Fruit fly (Drosophila melanogaster) whole organism, embryonic: Measurements from ENCODE around the gene CG13108.

Source experiments
- Abd-B ChIP-seq: fragments of 200-800 bp; sonication (Bioruptor generic); optimal IDR thresholded peaks from 2 replicates; lab custom pipeline; 2018; ENCODE audit warnings: missing biosample characterization, mild to moderate bottlenecking, missing genetic modification characterization, moderate library complexity
- Atf-2 ChIP-seq: fragments of 200-800 bp; sonication (Bioruptor generic); optimal IDR thresholded peaks from 2 replicates; lab custom pipeline; 2016; ENCODE audit warnings: missing biosample characterization, missing genetic modification characterization
- Atf6 ChIP-seq: fragments of 200-800 bp; sonication (Bioruptor generic); IDR thresholded peaks from 2 replicates; pipeline ENCODE4 v1.3.6; 2022; ENCODE audit warnings: missing biosample characterization, missing genetic modification characterization
- CG12769 ChIP-seq: fragments of 200-800 bp; sonication (Bioruptor generic); optimal IDR thresholded peaks from 2 replicates; lab custom pipeline; 2019; ENCODE audit warnings: missing biosample characterization, mild to moderate bottlenecking, missing genetic modification characterization, moderate library complexity
- CG13775 ChIP-seq: fragments of 200-800 bp; sonication (Bioruptor generic); optimal IDR thresholded peaks from 3 replicates; lab custom pipeline; 2017; ENCODE audit warnings: missing biosample characterization, mild to moderate bottlenecking, missing genetic modification characterization
- CG15479 ChIP-seq: fragments of 200-800 bp; sonication (Bioruptor generic); optimal IDR thresholded peaks from 3 replicates; lab custom pipeline; 2019; ENCODE audit warnings: missing biosample characterization, mild to moderate bottlenecking, missing genetic modification characterization, moderate library complexity
- CG17328 ChIP-seq: fragments of 200-800 bp; sonication (Bioruptor generic); IDR thresholded peaks from 2 replicates; pipeline ENCODE4 v1.3.6; 2022; ENCODE audit warnings: missing biosample characterization, missing genetic modification characterization
- CG1832 ChIP-seq: fragments of 200-800 bp; sonication (Bioruptor generic); optimal IDR thresholded peaks from 2 replicates; lab custom pipeline; 2017; ENCODE audit warnings: missing biosample characterization, mild to moderate bottlenecking, missing genetic modification characterization, inconsistent platforms
- CG30020 ChIP-seq: fragments of 200-800 bp; optimal IDR thresholded peaks from 2 replicates; lab custom pipeline; 2019; ENCODE audit warnings: missing biosample characterization, mild to moderate bottlenecking, missing genetic modification characterization, moderate library complexity
- CG32767 ChIP-seq: fragments of 200-800 bp; sonication (Bioruptor generic); IDR thresholded peaks from 2 replicates; pipeline ENCODE4 v1.3.6; 2022; ENCODE audit warnings: missing biosample characterization, missing genetic modification characterization
- CG3726 ChIP-seq: fragments of 200-800 bp; sonication (Bioruptor generic); IDR thresholded peaks from 3 replicates; pipeline ENCODE4, ENCODE4 v1.3.6; 2022; ENCODE audit warnings: missing biosample characterization, missing genetic modification characterization
- CG3995 ChIP-seq: fragments of 200-800 bp; sonication (Bioruptor generic); optimal IDR thresholded peaks from 3 replicates; lab custom pipeline; 2016; ENCODE audit warnings: missing biosample characterization, missing genetic modification characterization
- CG4328 ChIP-seq: fragments of 200-800 bp; sonication (Bioruptor generic); optimal IDR thresholded peaks from 3 replicates; lab custom pipeline; 2017; ENCODE audit warnings: missing biosample characterization, missing genetic modification reagents, missing genetic modification characterization
- CG4360 ChIP-seq: fragments of 200-800 bp; sonication (Bioruptor generic); IDR thresholded peaks from 2 replicates; pipeline ENCODE4 v1.3.6; 2022; ENCODE audit warnings: missing biosample characterization, missing genetic modification characterization
- CG5180 ChIP-seq: fragments of 200-800 bp; sonication (Bioruptor generic); optimal IDR thresholded peaks from 3 replicates; lab custom pipeline; 2017; ENCODE audit warnings: missing biosample characterization, missing genetic modification characterization, mild to moderate bottlenecking, moderate library complexity, missing genetic modification reagents
- CG6175 ChIP-seq: fragments of 200-800 bp; sonication (Bioruptor generic); IDR thresholded peaks from 3 replicates; pipeline ENCODE4 v1.3.6; 2022; ENCODE audit warnings: missing biosample characterization, missing genetic modification characterization
- CG8089 ChIP-seq: fragments of 200-800 bp; sonication (Bioruptor generic); optimal IDR thresholded peaks from 3 replicates; lab custom pipeline; 2016; ENCODE audit warnings: missing biosample characterization, missing genetic modification characterization
- CG9797 ChIP-seq: fragments of 200-800 bp; sonication (Bioruptor generic); optimal IDR thresholded peaks from 3 replicates; lab custom pipeline; 2018; ENCODE audit warnings: missing biosample characterization, mild to moderate bottlenecking, missing genetic modification characterization
- Chrac-16 ChIP-seq: fragments of 200-800 bp; sonication (Bioruptor generic); optimal IDR thresholded peaks from 3 replicates; lab custom pipeline; 2016; ENCODE audit warnings: missing biosample characterization, missing genetic modification characterization
- CoRest ChIP-seq: fragments of 200-800 bp; sonication (Bioruptor generic); optimal IDR thresholded peaks from 3 replicates; lab custom pipeline; 2018; ENCODE audit warnings: missing biosample characterization, mild to moderate bottlenecking, missing genetic modification characterization, moderate library complexity
- D19A ChIP-seq: fragments of 200-800 bp; optimal IDR thresholded peaks from 3 replicates; lab custom pipeline; 2019; ENCODE audit warnings: missing biosample characterization, mild to moderate bottlenecking, missing genetic modification characterization, moderate library complexity
- D19B ChIP-seq: fragments of 200-800 bp; sonication (Bioruptor generic); optimal IDR thresholded peaks from 2 replicates; lab custom pipeline; 2017; ENCODE audit warnings: missing biosample characterization, mild to moderate bottlenecking, missing genetic modification characterization
- Deaf1 ChIP-seq: fragments of 200-800 bp; optimal IDR thresholded peaks from 3 replicates; lab custom pipeline; 2019; ENCODE audit warnings: missing biosample characterization, mild to moderate bottlenecking, missing genetic modification characterization, moderate library complexity
- Doc3 ChIP-seq: fragments of 200-800 bp; sonication (Bioruptor generic); IDR thresholded peaks from 3 replicates; pipeline ENCODE4 v1.3.6; 2022; ENCODE audit warnings: missing biosample characterization, missing genetic modification characterization; ENCODE audit not compliant: partially characterized antibody
- Drgx ChIP-seq: fragments of 200-800 bp; sonication (Bioruptor generic); IDR thresholded peaks from 2 replicates; pipeline ENCODE4 v1.3.6; 2022; ENCODE audit warnings: missing biosample characterization, missing genetic modification characterization
- E2f1 ChIP-seq: fragments of 200-800 bp; sonication (Bioruptor generic); IDR thresholded peaks from 2 replicates; pipeline ENCODE4 v1.3.6; 2022; ENCODE audit warnings: missing biosample characterization, missing genetic modification characterization
- H2.0 ChIP-seq: fragments of 200-800 bp; sonication (Bioruptor generic); IDR thresholded peaks from 2 replicates; pipeline ENCODE4 v1.3.6; 2022; ENCODE audit warnings: missing biosample characterization, missing genetic modification characterization
- Hmx ChIP-seq: fragments of 200-800 bp; sonication (Bioruptor generic); optimal IDR thresholded peaks from 2 replicates; lab custom pipeline; 2016; ENCODE audit warnings: missing biosample characterization, missing genetic modification characterization
- Jarid2 ChIP-seq: fragments of 200-800 bp; sonication (Bioruptor generic); optimal IDR thresholded peaks from 3 replicates; lab custom pipeline; 2017; ENCODE audit warnings: mild to moderate bottlenecking, missing biosample characterization, missing genetic modification reagents, missing genetic modification characterization
- Meics ChIP-seq: fragments of 200-800 bp; sonication (Bioruptor generic); optimal IDR thresholded peaks from 2 replicates; lab custom pipeline; 2017; ENCODE audit warnings: missing biosample characterization, mild to moderate bottlenecking, missing genetic modification characterization
- NFAT ChIP-seq: fragments of 200-800 bp; sonication (Bioruptor generic); IDR thresholded peaks from 2 replicates; pipeline ENCODE4 v1.3.6; 2022; ENCODE audit warnings: missing biosample characterization, missing genetic modification characterization
- bab2 ChIP-seq: fragments of 200-800 bp; sonication (Bioruptor generic); optimal IDR thresholded peaks from 2 replicates; lab custom pipeline; 2016; ENCODE audit warnings: missing biosample characterization, missing genetic modification characterization
- bowl ChIP-seq: fragments of 200-800 bp; sonication (Bioruptor generic); IDR thresholded peaks from 2 replicates; pipeline ENCODE4 v1.3.6; 2022; ENCODE audit warnings: missing biosample characterization, missing genetic modification characterization
- bsh ChIP-seq, 2 experiments: fragments of 200-800 bp; sonication (Bioruptor generic); optimal IDR thresholded peaks; 2 replicates each; lab custom pipeline; 2017 to 2018; ENCODE audit warnings: mild to moderate bottlenecking in 2 of 2, missing biosample characterization in 2 of 2, missing genetic modification characterization in 2 of 2, moderate library complexity in 1 of 2
- cas ChIP-seq: fragments of 200-800 bp; sonication (Bioruptor generic); IDR thresholded peaks from 2 replicates; pipeline ENCODE4 v1.3.6; 2022; ENCODE audit warnings: missing biosample characterization, missing genetic modification characterization
- chinmo ChIP-seq: fragments of 200-800 bp; sonication (Bioruptor generic); IDR thresholded peaks from 4 replicates; pipeline ENCODE4 v1.3.6; 2022; ENCODE audit warnings: missing biosample characterization, missing genetic modification characterization; ENCODE audit not compliant: partially characterized antibody
- chm ChIP-seq: fragments of 200-800 bp; sonication (Bioruptor generic); IDR thresholded peaks from 2 replicates; pipeline ENCODE4 v1.3.6; 2022; ENCODE audit warnings: missing biosample characterization, missing genetic modification characterization
- ewg ChIP-seq: fragments of 200-800 bp; sonication (Bioruptor generic); optimal IDR thresholded peaks from 3 replicates; lab custom pipeline; 2017; ENCODE audit warnings: mild to moderate bottlenecking, missing biosample characterization, missing genetic modification reagents, missing genetic modification characterization
- hb ChIP-seq: fragments of 200-800 bp; sonication (Bioruptor generic); IDR thresholded peaks from 3 replicates; pipeline ENCODE4 v1.3.6; 2022; ENCODE audit warnings: missing biosample characterization, missing genetic modification characterization; ENCODE audit not compliant: partially characterized antibody
- her ChIP-seq: fragments of 200-800 bp; sonication (Bioruptor generic); optimal IDR thresholded peaks from 2 replicates; lab custom pipeline; 2016; ENCODE audit warnings: missing biosample characterization, missing genetic modification characterization
- jumu ChIP-seq: fragments of 200-800 bp; sonication (Bioruptor generic); optimal IDR thresholded peaks from 3 replicates; lab custom pipeline; 2016; ENCODE audit warnings: missing biosample characterization, missing genetic modification characterization
- lbe ChIP-seq: fragments of 200-800 bp; sonication (Bioruptor generic); optimal IDR thresholded peaks from 2 replicates; lab custom pipeline; 2016; ENCODE audit warnings: missing biosample characterization, mild to moderate bottlenecking, missing genetic modification characterization
- lilli ChIP-seq: fragments of 200-800 bp; sonication (Bioruptor generic); optimal IDR thresholded peaks from 3 replicates; lab custom pipeline; 2016; ENCODE audit warnings: missing biosample characterization, missing genetic modification characterization
- nerfin-2 ChIP-seq: fragments of 200-800 bp; sonication (Bioruptor generic); IDR thresholded peaks from 2 replicates; pipeline ENCODE4 v1.3.6; 2022; ENCODE audit warnings: missing biosample characterization, missing genetic modification characterization; ENCODE audit not compliant: partially characterized antibody
- pho ChIP-seq: fragments of 200-800 bp; sonication (Bioruptor generic); optimal IDR thresholded peaks from 2 replicates; lab custom pipeline; 2016; ENCODE audit warnings: missing biosample characterization, missing genetic modification characterization
- pzg ChIP-seq: fragments of 200-800 bp; sonication (Bioruptor generic); optimal IDR thresholded peaks from 3 replicates; lab custom pipeline; 2018; ENCODE audit warnings: missing biosample characterization, mild to moderate bottlenecking, missing genetic modification characterization, moderate library complexity
- sc ChIP-seq, 3 experiments: fragments of >200 bp in 2 of 3; fragments of 200-800 bp in 1 of 3; sonication (Bioruptor generic) in 1 of 3; optimal IDR thresholded peaks; 2 replicates in 2 of 3; 3 replicates in 1 of 3; lab custom pipeline; 2017; ENCODE audit warnings: mild to moderate bottlenecking in 1 of 3, missing biosample characterization in 1 of 3, missing genetic modification characterization in 1 of 3, missing genetic modification reagents in 1 of 3
- scrt ChIP-seq: fragments of 200-800 bp; sonication (Bioruptor generic); optimal IDR thresholded peaks from 2 replicates; lab custom pipeline; 2018; ENCODE audit warnings: missing biosample characterization, mild to moderate bottlenecking, missing genetic modification characterization, moderate library complexity
- sqz ChIP-seq: fragments of 200-800 bp; sonication (Bioruptor generic); optimal IDR thresholded peaks from 3 replicates; lab custom pipeline; 2018; ENCODE audit warnings: missing biosample characterization, mild to moderate bottlenecking, missing genetic modification characterization
- zf30C ChIP-seq: fragments of 200-800 bp; sonication (Bioruptor generic); optimal IDR thresholded peaks from 3 replicates; lab custom pipeline; 2018; ENCODE audit warnings: missing biosample characterization, mild to moderate bottlenecking, missing genetic modification characterization
- zfh2 ChIP-seq: fragments of 200-800 bp; sonication (Bioruptor generic); optimal IDR thresholded peaks from 2 replicates; lab custom pipeline; 2016; ENCODE audit warnings: missing biosample characterization, missing genetic modification characterization

CG13108 gene

DNA sequence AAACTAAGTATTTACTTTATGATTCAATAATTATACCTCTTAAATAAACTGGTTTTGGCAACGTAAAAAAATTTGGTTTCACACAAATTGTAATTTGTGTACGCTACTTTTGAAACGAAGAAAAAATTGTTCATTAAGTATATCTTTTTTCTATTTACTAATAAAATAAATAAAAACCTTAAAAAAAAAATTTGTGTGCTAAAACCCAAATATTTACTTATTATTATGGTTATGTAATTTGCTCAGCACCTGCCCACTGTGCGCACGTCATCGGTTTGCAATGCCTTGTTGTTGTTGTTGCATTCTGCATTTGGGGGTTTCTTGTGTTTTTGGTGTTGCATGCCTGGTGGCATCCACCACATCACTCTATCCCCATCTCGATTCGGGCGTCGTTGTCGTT, 43.1 kb downstream of the CG13108 start (continued):
- no peak for TF ChIP-seq bowl (GFP tag; lab: Robert Waterston, UW)
- peak; percentile 33 for TF ChIP-seq ewg (GFP tag; lab: Kevin White, UChicago)
- TF ChIP-seq Doc3 (GFP tag; lab: Robert Waterston, UW), result no peak
- no peak for TF ChIP-seq pzg (GFP tag; lab: Kevin White, UChicago)
- 0 out of 2 replicates have a peak, but pooled peaks have one; percentile 26 for TF ChIP-seq E2f1 (GFP tag; lab: Robert Waterston, UW)
- TF ChIP-seq D19B, result no peak
- TF ChIP-seq Meics (GFP tag; lab: Kevin White, UChicago), result no peak
- TF ChIP-seq hb (GFP tag; lab: Robert Waterston, UW), result no peak
- no peak for TF ChIP-seq CG3726 (GFP tag; lab: Robert Waterston, UW)
- no peak for TF ChIP-seq zf30C (GFP tag; lab: Kevin White, UChicago)
- no peak for TF ChIP-seq Deaf1
- TF ChIP-seq CoRest (tag; lab: Kevin White, UChicago), result peak; percentile 35
- TF ChIP-seq chinmo, result no peak
- TF ChIP-seq nerfin-2 (GFP tag; lab: Robert Waterston, UW), result no peak
- no peak for TF ChIP-seq zfh2 (GFP tag; lab: Kevin White, UChicago)
- no peak for TF ChIP-seq CG3995 (GFP tag; lab: Kevin White, UChicago)
- TF ChIP-seq sc (optimal IDR thresholded peaks at IDR 0.05; lab: Kevin White, UChicago), result no peak
- TF ChIP-seq sc (GFP tag; optimal IDR thresholded peaks at IDR 0.05; lab: Kevin White, UChicago), result peak; percentile 56
- TF ChIP-seq CG5180 (GFP tag; lab: Kevin White, UChicago), result peak; percentile 19
- no peak for TF ChIP-seq NFAT (GFP tag; lab: Robert Waterston, UW)
- TF ChIP-seq Atf-2 (GFP tag; lab: Kevin White, UChicago), result no peak
- no peak for TF ChIP-seq her
- TF ChIP-seq CG17328 (GFP tag; lab: Robert Waterston, UW), result peak; percentile 34; the same call in 1 of the 2 replicates
- peak; percentile 35 for TF ChIP-seq sqz (GFP tag; lab: Kevin White, UChicago)
- no peak for TF ChIP-seq bab2 (GFP tag; lab: Kevin White, UChicago)
- TF ChIP-seq pho (GFP tag; lab: Kevin White, UChicago), result no peak
- no peak for TF ChIP-seq CG32767
- peak; percentile 33 for TF ChIP-seq D19A (tag; lab: Kevin White, UChicago)
- TF ChIP-seq lbe (GFP tag; lab: Kevin White, UChicago), result no peak
- TF ChIP-seq bsh (GFP tag; optimal IDR thresholded peaks at IDR 0.05; lab: Kevin White, UChicago), result peak; percentile 73 to 76
- no peak for TF ChIP-seq Hmx (GFP tag; lab: Kevin White, UChicago)
- TF ChIP-seq CG4360, result peak; percentile 59
- TF ChIP-seq CG30020 (tag; lab: Kevin White, UChicago), result no peak
- no peak for TF ChIP-seq scrt (GFP tag; lab: Kevin White, UChicago)
- no peak for TF ChIP-seq CG8089 (GFP tag; lab: Kevin White, UChicago)
- TF ChIP-seq Drgx, result peak; percentile 88
- peak; percentile 2 for TF ChIP-seq Chrac-16
- TF ChIP-seq jumu, result no peak
- TF ChIP-seq CG12769 (tag; lab: Kevin White, UChicago), result no peak
- TF ChIP-seq Abd-B, result peak; percentile 35
- no peak for TF ChIP-seq Atf6 (GFP tag; lab: Robert Waterston, UW)
- TF ChIP-seq CG15479, result no peak
- no peak for TF ChIP-seq CG1832 (GFP tag; lab: Kevin White, UChicago)
- TF ChIP-seq CG13775, result no peak
- no peak for TF ChIP-seq Jarid2 (GFP tag; lab: Kevin White, UChicago)
- no peak for TF ChIP-seq H2.0
- no peak for TF ChIP-seq cas (GFP tag; lab: Robert Waterston, UW)
- no peak for TF ChIP-seq chm (GFP tag; lab: Robert Waterston, UW)
- no peak for TF ChIP-seq CG9797
- TF ChIP-seq lilli, result no peak
- TF ChIP-seq CG4328 (GFP tag; lab: Kevin White, UChicago), result no peak
- TF ChIP-seq CG6175 (GFP tag; lab: Robert Waterston, UW), result no peak
